Fruit fly (Drosophila melanogaster) whole organism, embryonic: ENCODE measurements around the gene lectin-30A.

ENCODE experiments used
- CG11093 ChIP-seq: fragments of 200-800 bp; sonication (Bioruptor generic); IDR thresholded peaks from 3 replicates; pipeline ENCODE4 v1.3.6; 2022; ENCODE audit warnings: missing biosample characterization, missing genetic modification characterization
- CG11398 ChIP-seq: fragments of 200-800 bp; sonication (Bioruptor generic); optimal IDR thresholded peaks from 2 replicates; lab custom pipeline; 2016; ENCODE audit warnings: missing biosample characterization, missing genetic modification characterization
- CG13424 ChIP-seq: fragments of 200-800 bp; sonication (Bioruptor generic); optimal IDR thresholded peaks from 2 replicates; lab custom pipeline; 2019; ENCODE audit warnings: missing biosample characterization, mild to moderate bottlenecking, missing genetic modification characterization, moderate library complexity
- CG15011 ChIP-seq: fragments of 200-800 bp; sonication (Bioruptor generic); optimal IDR thresholded peaks from 3 replicates; lab custom pipeline; 2018; ENCODE audit warnings: missing biosample characterization, mild to moderate bottlenecking, missing genetic modification characterization
- CG17802 ChIP-seq: fragments of 200-800 bp; sonication (Bioruptor generic); optimal IDR thresholded peaks from 2 replicates; lab custom pipeline; 2018; ENCODE audit warnings: missing biosample characterization, mild to moderate bottlenecking, missing genetic modification characterization, moderate library complexity
- CG30403 ChIP-seq: fragments of 200-800 bp; sonication (Bioruptor generic); optimal IDR thresholded peaks from 3 replicates; lab custom pipeline; 2016; ENCODE audit warnings: missing biosample characterization, missing genetic modification characterization
- CG31365 ChIP-seq: fragments of 200-800 bp; sonication (Bioruptor generic); optimal IDR thresholded peaks from 2 replicates; lab custom pipeline; 2018; ENCODE audit warnings: missing biosample characterization, mild to moderate bottlenecking, missing genetic modification characterization
- CG32532 ChIP-seq: fragments of 200-800 bp; sonication (Bioruptor generic); IDR thresholded peaks from 2 replicates; pipeline ENCODE4 v1.3.6; 2022; ENCODE audit warnings: missing biosample characterization, missing genetic modification characterization
- CG34422 ChIP-seq: fragments of 200-800 bp; sonication (Bioruptor generic); IDR thresholded peaks from 3 replicates; pipeline ENCODE4 v1.3.6; 2022; ENCODE audit warnings: missing biosample characterization, missing genetic modification characterization
- CG3847 ChIP-seq: fragments of 200-800 bp; sonication (Bioruptor generic); IDR thresholded peaks from 2 replicates; pipeline ENCODE4 v1.3.6; 2022; ENCODE audit warnings: missing biosample characterization, missing genetic modification characterization
- CG4282 ChIP-seq: fragments of 200-800 bp; sonication (Bioruptor generic); optimal IDR thresholded peaks from 2 replicates; lab custom pipeline; 2016; ENCODE audit warnings: missing biosample characterization, missing genetic modification characterization
- CG6175 ChIP-seq: fragments of 200-800 bp; sonication (Bioruptor generic); IDR thresholded peaks from 3 replicates; pipeline ENCODE4 v1.3.6; 2022; ENCODE audit warnings: missing biosample characterization, missing genetic modification characterization
- CG6765 ChIP-seq: fragments of 200-800 bp; sonication (Bioruptor generic); optimal IDR thresholded peaks from 3 replicates; lab custom pipeline; 2017; ENCODE audit warnings: missing biosample characterization, mild to moderate bottlenecking, missing genetic modification characterization
- CG6791 ChIP-seq: fragments of 200-800 bp; sonication (Bioruptor generic); IDR thresholded peaks from 3 replicates; pipeline ENCODE4 v1.3.6; 2022; ENCODE audit warnings: missing biosample characterization, missing genetic modification characterization; ENCODE audit not compliant: partially characterized antibody
- Chrac-16 ChIP-seq: fragments of 200-800 bp; sonication (Bioruptor generic); optimal IDR thresholded peaks from 3 replicates; lab custom pipeline; 2016; ENCODE audit warnings: missing biosample characterization, missing genetic modification characterization
- CoRest ChIP-seq: fragments of 200-800 bp; sonication (Bioruptor generic); optimal IDR thresholded peaks from 3 replicates; lab custom pipeline; 2018; ENCODE audit warnings: missing biosample characterization, mild to moderate bottlenecking, missing genetic modification characterization, moderate library complexity
- Dfd ChIP-seq, 2 experiments: fragments of >200 bp; optimal IDR thresholded peaks; 2 replicates each; lab custom pipeline; 2017; ENCODE audit warnings: missing biosample characterization in 2 of 2, missing genetic modification characterization in 2 of 2
- Dp ChIP-seq: fragments of 200-800 bp; sonication (Bioruptor generic); optimal IDR thresholded peaks from 2 replicates; lab custom pipeline; 2018; ENCODE audit warnings: missing biosample characterization, mild to moderate bottlenecking, missing genetic modification characterization, moderate library complexity
- HLH3B ChIP-seq: fragments of 200-800 bp; sonication (Bioruptor generic); IDR thresholded peaks from 2 replicates; pipeline ENCODE4 v1.3.6; 2022; ENCODE audit warnings: missing biosample characterization, missing genetic modification characterization
- Hr78 ChIP-seq, 2 experiments: fragments of 200-800 bp in 1 of 2; fragments of >200 bp in 1 of 2; sonication (Bioruptor generic) in 1 of 2; optimal IDR thresholded peaks; 2 replicates each; lab custom pipeline; 2017 to 2019; ENCODE audit warnings: missing biosample characterization in 2 of 2, missing genetic modification characterization in 2 of 2, mild to moderate bottlenecking in 1 of 2, moderate library complexity in 1 of 2
- Lim3 ChIP-seq: fragments of 200-800 bp; sonication (Bioruptor generic); IDR thresholded peaks from 2 replicates; pipeline ENCODE4 v1.3.6; 2022; ENCODE audit warnings: missing biosample characterization, missing genetic modification characterization
- Meics ChIP-seq: fragments of 200-800 bp; sonication (Bioruptor generic); optimal IDR thresholded peaks from 2 replicates; lab custom pipeline; 2017; ENCODE audit warnings: missing biosample characterization, mild to moderate bottlenecking, missing genetic modification characterization
- Nf-YC ChIP-seq: fragments of 200-800 bp; optimal IDR thresholded peaks from 3 replicates; lab custom pipeline; 2019; ENCODE audit warnings: missing biosample characterization, mild to moderate bottlenecking, missing genetic modification characterization, moderate library complexity
- Oaz ChIP-seq: fragments of 200-800 bp; sonication (Bioruptor generic); IDR thresholded peaks from 2 replicates; pipeline ENCODE4 v1.3.6; 2022; ENCODE audit warnings: missing biosample characterization, missing genetic modification characterization
- Sry-β ChIP-seq: fragments of 200-800 bp; sonication (Bioruptor generic); optimal IDR thresholded peaks from 2 replicates; lab custom pipeline; 2018; ENCODE audit warnings: missing biosample characterization, mild to moderate bottlenecking, missing genetic modification characterization, moderate library complexity
- Tbp ChIP-seq: fragments of >200 bp; optimal IDR thresholded peaks from 2 replicates; lab custom pipeline; 2018; ENCODE audit warnings: missing biosample characterization, missing genetic modification characterization
- Trl ChIP-seq, 3 experiments: fragments of >200 bp in 2 of 3; fragments of 200-800 bp in 1 of 3; sonication (Bioruptor generic) in 1 of 3; optimal IDR thresholded peaks; 2 replicates in 1 of 3; 3 replicates in 2 of 3; lab custom pipeline; 2016 to 2017; ENCODE audit warnings: missing biosample characterization in 1 of 3, missing genetic modification characterization in 1 of 3
- bigmax ChIP-seq: fragments of 200-800 bp; sonication (Bioruptor generic); optimal IDR thresholded peaks from 2 replicates; lab custom pipeline; 2018; ENCODE audit warnings: missing biosample characterization, mild to moderate bottlenecking, missing genetic modification characterization
- br ChIP-seq: fragments of >200 bp; optimal IDR thresholded peaks from 2 replicates; lab custom pipeline; 2017
- caup ChIP-seq: fragments of 200-800 bp; sonication (Bioruptor generic); optimal IDR thresholded peaks from 3 replicates; lab custom pipeline; 2017; ENCODE audit warnings: missing biosample characterization, mild to moderate bottlenecking, missing genetic modification characterization, moderate library complexity; ENCODE audit not compliant: severe bottlenecking
- chif ChIP-seq, 2 experiments: fragments of 200-800 bp; sonication (Bioruptor generic); optimal IDR thresholded peaks; 3 replicates each; lab custom pipeline; 2016; ENCODE audit warnings: missing biosample characterization in 2 of 2, missing genetic modification characterization in 2 of 2
- chn ChIP-seq: fragments of 200-800 bp; sonication (Bioruptor generic); optimal IDR thresholded peaks from 2 replicates; lab custom pipeline; 2016; ENCODE audit warnings: missing biosample characterization, missing genetic modification characterization
- ci ChIP-seq: fragments of 200-800 bp; sonication (Bioruptor generic); IDR thresholded peaks from 3 replicates; pipeline ENCODE4 v1.3.6; 2022; ENCODE audit warnings: missing biosample characterization, missing genetic modification characterization
- crp ChIP-seq, 2 experiments: fragments of 200-800 bp; sonication (Bioruptor generic); optimal IDR thresholded peaks; 2 replicates in 1 of 2; 3 replicates in 1 of 2; lab custom pipeline; 2017; ENCODE audit warnings: missing biosample characterization in 2 of 2, missing genetic modification characterization in 2 of 2, mild to moderate bottlenecking in 1 of 2, moderate library complexity in 1 of 2
- dati ChIP-seq: fragments of 200-800 bp; sonication (Bioruptor generic); IDR thresholded peaks from 2 replicates; pipeline ENCODE4 v1.3.6; 2022; ENCODE audit warnings: missing biosample characterization, missing genetic modification characterization
- disco-r ChIP-seq: fragments of 200-800 bp; sonication (Bioruptor generic); optimal IDR thresholded peaks from 2 replicates; lab custom pipeline; 2016; ENCODE audit warnings: missing biosample characterization, missing genetic modification characterization
- dysf ChIP-seq: fragments of 200-800 bp; sonication (Bioruptor generic); IDR thresholded peaks from 3 replicates; pipeline ENCODE4 v1.3.6; 2022; ENCODE audit warnings: missing biosample characterization, missing genetic modification characterization
- esg ChIP-seq: fragments of 200-800 bp; sonication (Bioruptor generic); conservative IDR thresholded peaks from 2 replicates; pipeline ENCODE4 v1.3.6; 2022; ENCODE audit warnings: missing biosample characterization, missing genetic modification characterization
- ewg ChIP-seq: fragments of 200-800 bp; sonication (Bioruptor generic); optimal IDR thresholded peaks from 3 replicates; lab custom pipeline; 2017; ENCODE audit warnings: mild to moderate bottlenecking, missing biosample characterization, missing genetic modification reagents, missing genetic modification characterization
- gce ChIP-seq: fragments of 200-800 bp; sonication (Bioruptor generic); IDR thresholded peaks from 3 replicates; pipeline ENCODE4 v1.3.6; 2022; ENCODE audit warnings: missing biosample characterization, missing genetic modification characterization
- gem ChIP-seq: fragments of 200-800 bp; sonication (Bioruptor generic); optimal IDR thresholded peaks from 2 replicates; lab custom pipeline; 2019; ENCODE audit warnings: missing biosample characterization, mild to moderate bottlenecking, missing genetic modification characterization, moderate library complexity
- ham ChIP-seq: fragments of 200-800 bp; sonication (Bioruptor generic); IDR thresholded peaks from 2 replicates; pipeline ENCODE4 v1.3.6; 2022; ENCODE audit warnings: missing biosample characterization, missing genetic modification characterization
- lmd ChIP-seq: fragments of 200-800 bp; sonication (Bioruptor generic); IDR thresholded peaks from 2 replicates; pipeline ENCODE4 v1.3.6; 2022; ENCODE audit warnings: missing biosample characterization, missing genetic modification characterization
- nom ChIP-seq: fragments of 200-800 bp; sonication (Bioruptor generic); optimal IDR thresholded peaks from 2 replicates; lab custom pipeline; 2017; ENCODE audit warnings: missing biosample characterization, missing genetic modification characterization, mild to moderate bottlenecking, moderate library complexity, missing genetic modification reagents
- otp ChIP-seq: fragments of 200-800 bp; sonication (Bioruptor generic); IDR thresholded peaks from 3 replicates; pipeline ENCODE4, ENCODE4 v1.3.6; 2022; ENCODE audit warnings: missing biosample characterization, missing genetic modification characterization
- pum ChIP-seq: fragments of 200-800 bp; sonication (Bioruptor generic); optimal IDR thresholded peaks from 2 replicates; lab custom pipeline; 2016; ENCODE audit warnings: missing biosample characterization, missing genetic modification characterization
- pzg ChIP-seq: fragments of 200-800 bp; sonication (Bioruptor generic); optimal IDR thresholded peaks from 3 replicates; lab custom pipeline; 2018; ENCODE audit warnings: missing biosample characterization, mild to moderate bottlenecking, missing genetic modification characterization, moderate library complexity
- ranshi ChIP-seq: fragments of 200-800 bp; sonication (Bioruptor generic); IDR thresholded peaks from 2 replicates; pipeline ENCODE4 v1.3.6; 2022; ENCODE audit warnings: missing biosample characterization, missing genetic modification characterization
- shn ChIP-seq: fragments of 200-800 bp; sonication (Bioruptor generic); optimal IDR thresholded peaks from 3 replicates; lab custom pipeline; 2016; ENCODE audit warnings: missing biosample characterization, missing genetic modification characterization
- tin ChIP-seq: fragments of 200-800 bp; sonication (Bioruptor generic); optimal IDR thresholded peaks from 3 replicates; lab custom pipeline; 2016; ENCODE audit warnings: missing biosample characterization, missing genetic modification characterization
- tll ChIP-seq, 2 experiments: fragments of 200-800 bp in 1 of 2; fragments of >200 bp in 1 of 2; sonication (Bioruptor generic) in 1 of 2; optimal IDR thresholded peaks; 2 replicates each; lab custom pipeline; 2017 to 2019; ENCODE audit warnings: missing biosample characterization in 2 of 2, missing genetic modification characterization in 2 of 2, mild to moderate bottlenecking in 1 of 2, moderate library complexity in 1 of 2

lectin-30A gene

DNA sequence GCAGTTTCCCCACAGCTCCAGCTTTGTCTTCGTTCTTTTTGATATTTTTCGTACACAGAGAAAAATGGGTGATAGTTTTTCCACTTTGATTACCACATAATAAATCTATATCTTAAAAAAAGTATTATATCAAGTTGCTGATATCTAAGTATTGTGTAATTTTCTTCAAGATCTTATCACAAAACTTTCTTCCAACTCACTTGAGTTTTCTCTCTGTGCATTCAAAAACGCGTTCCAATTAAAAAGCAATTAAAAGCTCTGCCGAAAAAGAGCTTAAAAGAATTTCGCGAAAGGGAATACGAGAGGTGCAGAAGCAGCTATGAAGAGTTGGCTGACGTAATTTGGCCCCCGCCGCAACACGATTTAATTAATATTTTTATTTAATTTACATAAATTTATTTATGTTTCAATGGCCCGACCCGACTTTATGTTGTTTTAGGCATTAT lies 19.1 kb downstream of the lectin-30A start (continued):
- TF ChIP-seq CG11398 (no peak), Dfd (GFP tag; optimal IDR thresholded peaks at IDR 0.05; lab: Kevin White, UChicago) (no peak), bigmax (GFP tag; lab: Kevin White, UChicago) (no peak), lmd (peak; percentile 65), CG34422 (GFP tag; lab: Robert Waterston, UW) (peak; percentile 19; the same call in 1 of the 3 replicates), ham (GFP tag; lab: Robert Waterston, UW) (no peak), CG4282 (GFP tag; lab: Kevin White, UChicago) (no peak), CG15011 (GFP tag; lab: Kevin White, UChicago) (peak; percentile 18), Lim3 (GFP tag; lab: Robert Waterston, UW) (no peak), otp (no peak), Trl (optimal IDR thresholded peaks at IDR 0.05; lab: Kevin White, UChicago) (no peak), Trl (GFP tag; optimal IDR thresholded peaks at IDR 0.05; lab: Kevin White, UChicago) (no peak), CG31365 (no peak), Dp (no peak), CG6765 (GFP tag; lab: Kevin White, UChicago) (no peak), CoRest (peak; percentile 55), CG6175 (GFP tag; lab: Robert Waterston, UW) (no peak), Tbp (GFP tag; lab: Kevin White, UChicago) (no peak), Nf-YC (tag; lab: Kevin White, UChicago) (peak; percentile 19), ci (GFP tag; lab: Robert Waterston, UW) (no peak), dysf (peak; percentile 76), pum (GFP tag; lab: Kevin White, UChicago) (no peak), CG3847 (no peak), HLH3B (GFP tag; lab: Robert Waterston, UW) (peak; percentile 58), chif (GFP tag; optimal IDR thresholded peaks at IDR 0.05; lab: Kevin White, UChicago) (no peak), Meics (GFP tag; lab: Kevin White, UChicago) (peak; percentile 66), ranshi (GFP tag; lab: Robert Waterston, UW) (peak; percentile 42), ewg (GFP tag; lab: Kevin White, UChicago) (no peak), CG30403 (GFP tag; lab: Kevin White, UChicago) (peak; percentile 52), gem (tag; lab: Kevin White, UChicago) (no peak), Oaz (GFP tag; lab: Robert Waterston, UW) (no peak), Sry-β (no peak), CG13424 (tag; lab: Kevin White, UChicago) (peak; percentile 61), caup (GFP tag; lab: Kevin White, UChicago) (peak; percentile 58), shn (GFP tag; lab: Kevin White, UChicago) (no peak), CG11093 (GFP tag; lab: Robert Waterston, UW) (no peak), Hr78 (GFP tag; optimal IDR thresholded peaks at IDR 0.05; lab: Kevin White, UChicago) (no peak), tin (GFP tag; lab: Kevin White, UChicago) (peak; percentile 25), Chrac-16 (GFP tag; lab: Kevin White, UChicago) (no peak), dati (GFP tag; lab: Robert Waterston, UW) (no peak), esg (GFP tag; lab: Robert Waterston, UW) (peak; percentile 24; the same call in 1 of the 2 replicates), gce (GFP tag; lab: Robert Waterston, UW) (0 out of 3 replicates have a peak, but pooled peaks have one; percentile 6), CG32532 (peak; percentile 78), nom (no peak), crp (GFP tag; optimal IDR thresholded peaks at IDR 0.05; lab: Kevin White, UChicago) (no peak), CG6791 (GFP tag; lab: Robert Waterston, UW) (no peak), pzg (GFP tag; lab: Kevin White, UChicago) (no peak), chn (GFP tag; lab: Kevin White, UChicago) (no peak), disco-r (GFP tag; lab: Kevin White, UChicago) (no peak), tll (GFP tag; optimal IDR thresholded peaks at IDR 0.05; lab: Kevin White, UChicago) (no peak), CG17802 (no peak), br (no peak)
